Fruit fly (Drosophila melanogaster) whole organism, adult: Measurements from ENCODE around the gene Eip74EF.

ENCODE experiments used
- CG11617 ChIP-seq: fragments of 200-800 bp; sonication (Bioruptor generic); optimal IDR thresholded peaks from 2 replicates; lab custom pipeline; 2017; ENCODE audit warnings: mild to moderate bottlenecking, missing biosample characterization, missing genetic modification reagents, missing genetic modification characterization
- CG12768 ChIP-seq: fragments of 200-800 bp; sonication (Bioruptor generic); optimal IDR thresholded peaks from 2 replicates; lab custom pipeline; 2017; ENCODE audit warnings: missing biosample characterization, missing genetic modification characterization, mild to moderate bottlenecking, moderate library complexity, missing genetic modification reagents
- CG14711 ChIP-seq: fragments of 200-800 bp; sonication (Bioruptor generic); optimal IDR thresholded peaks from 2 replicates; lab custom pipeline; 2018; ENCODE audit warnings: missing biosample characterization, mild to moderate bottlenecking, missing genetic modification characterization, moderate library complexity
- CG1620 ChIP-seq: fragments of 200-800 bp; sonication (Bioruptor generic); optimal IDR thresholded peaks from 2 replicates; lab custom pipeline; 2016; ENCODE audit warnings: missing biosample characterization, missing genetic modification characterization
- CG33017 ChIP-seq: fragments of 200-800 bp; sonication (Bioruptor generic); optimal IDR thresholded peaks from 2 replicates; lab custom pipeline; 2018; ENCODE audit warnings: missing biosample characterization, mild to moderate bottlenecking, missing genetic modification characterization, moderate library complexity
- CG5204 ChIP-seq: fragments of 200-800 bp; sonication (Bioruptor generic); optimal IDR thresholded peaks from 2 replicates; lab custom pipeline; 2016; ENCODE audit warnings: missing biosample characterization, missing genetic modification characterization
- CG7045 ChIP-seq: fragments of 200-800 bp; sonication (Bioruptor generic); optimal IDR thresholded peaks from 2 replicates; lab custom pipeline; 2017; ENCODE audit warnings: missing biosample characterization, mild to moderate bottlenecking, missing genetic modification characterization
- CG7101 ChIP-seq: fragments of 200-800 bp; sonication (Bioruptor generic); optimal IDR thresholded peaks from 2 replicates; lab custom pipeline; 2018; ENCODE audit warnings: missing biosample characterization, mild to moderate bottlenecking, missing genetic modification characterization, moderate library complexity
- Clk ChIP-seq: fragments of 200-800 bp; sonication (Bioruptor generic); optimal IDR thresholded peaks from 2 replicates; lab custom pipeline; 2017; ENCODE audit warnings: missing biosample characterization, missing genetic modification characterization
- Crg-1 ChIP-seq: fragments of 200-800 bp; sonication (Bioruptor generic); optimal IDR thresholded peaks from 2 replicates; lab custom pipeline; 2016; ENCODE audit warnings: missing biosample characterization, missing genetic modification characterization
- Hr96 ChIP-seq: fragments of 200-800 bp; sonication (Bioruptor generic); optimal IDR thresholded peaks from 2 replicates; lab custom pipeline; 2016; ENCODE audit warnings: missing biosample characterization, missing genetic modification characterization
- Mnt ChIP-seq: fragments of 200-800 bp; sonication (Bioruptor generic); optimal IDR thresholded peaks from 2 replicates; lab custom pipeline; 2016; ENCODE audit warnings: missing biosample characterization, mild to moderate bottlenecking, missing genetic modification characterization
- bab1 ChIP-seq: fragments of 200-800 bp; sonication (Bioruptor generic); optimal IDR thresholded peaks from 3 replicates; lab custom pipeline; 2019; ENCODE audit warnings: missing biosample characterization, mild to moderate bottlenecking, missing genetic modification characterization, moderate library complexity
- cic ChIP-seq: fragments of 200-800 bp; sonication (Bioruptor generic); optimal IDR thresholded peaks from 2 replicates; lab custom pipeline; 2017; ENCODE audit warnings: missing biosample characterization, mild to moderate bottlenecking, missing genetic modification characterization, moderate library complexity
- cnc ChIP-seq, 2 experiments: fragments of >200 bp; optimal IDR thresholded peaks; 2 replicates each; lab custom pipeline; 2017
- kay ChIP-seq: fragments of 200-800 bp; sonication (Bioruptor generic); peaks from one replicate; lab custom pipeline; 2016; ENCODE audit warnings: missing biosample characterization, missing genetic modification characterization, borderline replicate concordance
- ovo ChIP-seq: fragments of 200-800 bp; sonication (Bioruptor generic); optimal IDR thresholded peaks from 2 replicates; lab custom pipeline; 2016; ENCODE audit warnings: missing biosample characterization, missing genetic modification characterization
- pad ChIP-seq: fragments of 200-800 bp; sonication (Bioruptor generic); optimal IDR thresholded peaks from 3 replicates; lab custom pipeline; 2017; ENCODE audit warnings: missing biosample characterization, missing genetic modification characterization, mild to moderate bottlenecking, moderate library complexity, missing genetic modification reagents
- tj ChIP-seq: fragments of 200-800 bp; sonication (Bioruptor generic); optimal IDR thresholded peaks from 3 replicates; lab custom pipeline; 2017; ENCODE audit warnings: missing biosample characterization, mild to moderate bottlenecking, missing genetic modification characterization, moderate library complexity
- toe ChIP-seq: fragments of 200-800 bp; sonication (Bioruptor generic); optimal IDR thresholded peaks from 2 replicates; lab custom pipeline; 2016; ENCODE audit warnings: missing biosample characterization, missing genetic modification characterization

Gene Eip74EF

DNA sequence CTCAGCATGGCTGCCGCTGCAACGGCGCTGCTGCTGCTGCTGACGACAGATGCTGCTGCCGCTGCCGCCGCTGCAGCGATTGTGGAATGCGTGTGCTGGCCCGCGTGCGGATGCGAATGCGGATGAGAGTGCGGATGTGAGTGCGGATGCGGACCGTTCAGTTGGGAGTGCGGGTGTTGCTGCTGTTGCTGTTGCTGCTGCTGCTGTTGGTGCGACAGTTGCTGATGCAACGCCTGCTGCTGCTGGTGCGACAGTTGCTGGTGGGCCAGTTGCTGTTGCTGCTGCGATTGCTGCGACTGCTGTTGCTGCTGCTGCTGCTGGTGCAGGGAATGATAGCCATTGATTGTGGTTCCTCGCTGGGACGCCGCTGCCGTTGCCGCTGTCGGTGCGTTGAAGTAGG, 56.9 kb downstream of the Eip74EF start:
- no peak for TF ChIP-seq ovo (GFP tag; lab: Kevin White, UChicago)

DNA sequence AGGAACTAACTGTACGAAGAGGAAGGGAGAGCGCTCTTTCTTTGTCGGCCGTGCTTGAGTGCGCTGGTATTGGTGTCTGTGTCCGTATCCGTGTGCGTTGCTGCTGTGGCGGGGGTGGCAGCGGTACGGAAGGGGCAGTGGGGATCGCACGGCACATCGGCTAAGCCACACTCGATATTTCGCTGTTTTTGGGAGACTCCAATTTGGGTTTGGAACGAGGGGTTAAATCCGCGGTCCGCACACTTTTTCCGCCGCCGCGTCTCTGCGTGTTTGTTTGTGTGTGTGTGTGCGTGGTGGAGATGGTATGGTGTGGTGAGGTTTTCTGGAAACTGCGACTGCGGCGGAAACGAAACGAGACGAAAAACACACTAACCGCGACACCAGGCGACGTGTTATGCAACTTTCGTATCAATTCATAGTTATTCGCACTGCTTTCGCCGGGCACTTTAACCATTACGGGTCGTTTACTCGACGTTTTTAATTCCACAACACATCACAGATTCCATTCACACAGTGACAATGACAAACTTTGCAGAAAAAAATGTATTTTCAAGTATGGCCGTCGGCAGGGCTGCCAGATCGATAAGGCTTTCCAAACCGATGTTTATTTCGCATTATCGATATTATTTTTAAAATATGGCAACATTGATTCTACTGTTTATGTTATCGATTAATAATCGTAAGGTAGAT, 61.8 kb downstream of the Eip74EF start, which contains the start of gene CycT:
Gene CycT, minus strand, starts transcription at position 574 of the 690 bp plus-strand sequence.
- TF ChIP-seq kay (GFP tag; lab: Kevin White, UChicago) = no peak
- TF ChIP-seq tj (GFP tag; lab: Kevin White, UChicago) = peak; percentile 82
- peak; percentile 72 for TF ChIP-seq bab1 (GFP tag; lab: Kevin White, UChicago)
- TF ChIP-seq cnc (optimal IDR thresholded peaks at IDR 0.05; lab: Kevin White, UChicago) = no peak
- no peak for TF ChIP-seq toe (GFP tag; lab: Kevin White, UChicago)
- peak; percentile 66 for TF ChIP-seq CG7101 (tag; lab: Kevin White, UChicago)
- peak; percentile 75 for TF ChIP-seq pad (GFP tag; lab: Kevin White, UChicago)
- TF ChIP-seq ovo (GFP tag; lab: Kevin White, UChicago) = peak; percentile 69
- peak; percentile 49 for TF ChIP-seq Mnt (GFP tag; lab: Kevin White, UChicago)
- TF ChIP-seq CG1620 = no peak
- TF ChIP-seq CG7045 (GFP tag; lab: Kevin White, UChicago) = peak; percentile 68
- peak; percentile 62 for TF ChIP-seq CG33017 (tag; lab: Kevin White, UChicago)
- peak; percentile 10 for TF ChIP-seq Clk (GFP tag; lab: Kevin White, UChicago)
- TF ChIP-seq CG11617 (GFP tag; lab: Kevin White, UChicago) = peak; percentile 85
- TF ChIP-seq CG5204 (GFP tag; lab: Kevin White, UChicago) = no peak
- peak; percentile 75 for TF ChIP-seq cic
- peak; percentile 25 for TF ChIP-seq CG14711 (tag; lab: Kevin White, UChicago)
- no peak for TF ChIP-seq Hr96 (GFP tag; lab: Kevin White, UChicago)
- TF ChIP-seq CG12768 = peak; percentile 78
- TF ChIP-seq Crg-1 (GFP tag; lab: Kevin White, UChicago) = peak; percentile 20

DNA sequence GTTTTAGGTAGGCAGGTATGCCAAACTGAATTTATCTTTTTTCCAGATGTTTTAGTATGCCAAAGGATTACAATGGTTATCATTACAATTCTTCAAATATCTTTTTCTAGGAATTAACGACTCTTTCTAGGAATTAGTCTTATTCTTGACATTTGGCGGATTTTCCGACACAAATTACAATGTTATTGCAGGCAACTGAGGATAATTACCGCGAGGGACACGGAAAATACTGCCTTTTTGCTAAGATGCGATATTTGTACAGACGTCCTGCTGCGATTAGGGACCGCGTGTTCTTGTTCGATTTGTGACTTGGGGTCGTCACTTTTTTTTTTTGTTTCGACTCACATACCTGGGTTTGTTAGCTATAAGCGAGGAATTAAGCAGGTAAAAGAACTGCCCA, 63.3 kb downstream of the Eip74EF start:
- no peak for TF ChIP-seq Mnt (GFP tag; lab: Kevin White, UChicago)

DNA sequence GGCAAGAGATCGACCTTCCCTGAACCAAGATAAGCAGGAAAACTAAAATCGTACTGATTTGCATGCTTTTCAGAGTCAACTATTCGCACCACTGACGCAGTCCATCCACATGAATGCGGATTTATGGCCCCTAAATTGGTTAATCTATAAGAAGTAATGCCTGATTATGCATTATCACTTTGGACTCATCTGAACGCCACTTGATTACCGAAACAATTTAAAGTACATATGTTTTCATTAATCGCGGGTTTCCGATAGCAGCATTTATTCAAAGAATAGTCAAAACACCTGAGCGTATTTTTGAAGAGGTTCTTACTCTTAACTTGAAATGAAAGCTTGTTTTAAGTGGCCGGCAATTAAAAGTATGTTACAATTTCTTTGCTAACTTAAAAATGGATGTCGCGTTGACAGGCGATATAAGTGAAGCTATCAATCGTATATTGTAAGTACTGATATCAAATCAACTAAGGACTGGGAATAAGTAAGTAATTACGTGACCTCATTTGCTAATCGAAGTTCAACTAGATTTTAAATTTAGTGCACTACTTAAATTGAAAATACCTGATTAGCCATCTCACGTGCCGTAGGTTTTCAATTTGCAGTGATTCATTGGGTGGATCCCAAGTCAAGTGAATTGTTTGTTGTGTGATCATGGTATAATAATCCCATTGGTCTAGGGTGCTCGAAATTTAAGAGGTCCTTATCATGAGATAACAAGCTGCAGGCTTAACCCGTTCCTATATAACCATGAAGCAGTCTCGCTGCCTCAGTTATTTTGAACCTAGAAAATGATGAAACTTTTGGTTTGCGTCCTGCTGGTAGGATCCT, 69.9 kb downstream of the Eip74EF start, which contains the start of the genes Jon74E and CG7542:
Gene Jon74E, minus strand, starts transcription at position 79 of the 828 bp plus-strand sequence.
Gene CG7542, plus strand, starts transcription at position 778 of the 828 bp plus-strand sequence.
- TF ChIP-seq tj (GFP tag; lab: Kevin White, UChicago) (no peak), pad (GFP tag; lab: Kevin White, UChicago) (no peak), Crg-1 (GFP tag; lab: Kevin White, UChicago) (no peak), CG1620 (no peak), Clk (GFP tag; lab: Kevin White, UChicago) (no peak), toe (GFP tag; lab: Kevin White, UChicago) (no peak), ovo (GFP tag; lab: Kevin White, UChicago) (no peak), cnc (optimal IDR thresholded peaks at IDR 0.05; lab: Kevin White, UChicago) (no peak), kay (GFP tag; lab: Kevin White, UChicago) (no peak)

DNA sequence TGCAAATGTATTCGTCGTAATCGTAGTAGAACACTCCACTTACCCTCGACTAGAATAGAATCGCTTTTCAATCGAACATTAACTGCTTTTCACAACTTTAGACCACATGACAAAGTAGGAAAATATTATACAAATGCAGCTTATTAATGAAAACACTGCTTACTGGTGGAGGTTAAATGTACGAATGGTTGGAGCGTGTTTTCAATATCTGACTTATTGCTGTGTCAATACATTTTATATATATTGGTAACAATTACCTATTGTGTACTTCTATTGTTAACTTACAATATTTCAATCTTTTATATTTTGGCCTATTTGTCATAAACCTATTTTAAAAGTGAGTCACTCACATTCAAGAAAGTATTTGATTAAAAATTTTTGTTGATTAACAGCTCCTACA, 79.1 kb downstream of the Eip74EF start:
- TF ChIP-seq Crg-1 (GFP tag; lab: Kevin White, UChicago) (no peak), kay (GFP tag; lab: Kevin White, UChicago) (peak; percentile 93), CG33017 (tag; lab: Kevin White, UChicago) (no peak), CG12768 (no peak), Hr96 (GFP tag; lab: Kevin White, UChicago) (no peak), tj (GFP tag; lab: Kevin White, UChicago) (no peak), CG7045 (GFP tag; lab: Kevin White, UChicago) (no peak), toe (GFP tag; lab: Kevin White, UChicago) (no peak), pad (GFP tag; lab: Kevin White, UChicago) (no peak), cic (peak; percentile 50), CG14711 (tag; lab: Kevin White, UChicago) (no peak), ovo (GFP tag; lab: Kevin White, UChicago) (no peak)

DNA sequence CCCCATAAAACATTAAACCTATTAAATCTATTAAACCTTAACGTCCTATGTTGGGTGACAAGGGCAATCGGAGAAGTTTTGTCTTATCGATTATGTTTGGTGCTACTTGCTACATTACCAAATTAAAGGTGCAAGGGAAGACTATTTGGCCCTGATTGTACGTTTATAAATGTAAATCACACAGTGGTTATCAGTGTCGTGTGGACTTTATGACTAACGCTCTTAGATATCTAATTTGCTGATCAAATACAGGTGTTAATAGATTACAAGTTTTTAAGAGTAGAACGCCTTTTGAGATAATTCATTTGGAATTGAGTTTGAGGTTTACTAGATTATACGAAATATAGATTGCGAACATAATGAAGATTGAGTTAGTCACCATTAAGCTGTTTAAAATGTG, 80.2 kb downstream of the Eip74EF start:
- TF ChIP-seq Hr96 (GFP tag; lab: Kevin White, UChicago) = no peak
- TF ChIP-seq cic = peak; percentile 4

DNA sequence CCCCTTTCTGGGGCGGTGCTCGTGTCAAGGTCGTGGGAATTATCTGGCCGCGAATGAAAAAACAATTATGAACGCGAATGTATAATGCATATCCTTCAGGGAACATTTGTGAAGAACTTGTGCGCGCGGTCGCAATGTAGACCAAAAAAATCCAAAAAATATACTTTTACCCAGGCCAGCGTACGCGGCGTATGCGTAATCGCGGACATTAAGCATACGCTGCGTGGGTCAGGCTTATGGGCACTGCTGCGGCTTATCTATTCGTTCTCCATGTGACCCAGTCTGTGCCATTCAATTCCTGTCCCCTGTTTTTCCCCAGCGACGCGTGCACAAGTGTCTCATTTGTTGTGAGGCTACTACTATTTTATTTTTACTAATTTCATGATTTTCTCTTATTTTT, 80.9 kb downstream of the Eip74EF start:
- TF ChIP-seq pad (GFP tag; lab: Kevin White, UChicago) = no peak
- no peak for TF ChIP-seq Hr96 (GFP tag; lab: Kevin White, UChicago)
- TF ChIP-seq kay (GFP tag; lab: Kevin White, UChicago) = no peak
- no peak for TF ChIP-seq toe (GFP tag; lab: Kevin White, UChicago)
- TF ChIP-seq CG1620 = no peak
- TF ChIP-seq Mnt (GFP tag; lab: Kevin White, UChicago) = no peak
- no peak for TF ChIP-seq CG7045 (GFP tag; lab: Kevin White, UChicago)
- no peak for TF ChIP-seq CG12768
- no peak for TF ChIP-seq CG14711 (tag; lab: Kevin White, UChicago)
- no peak for TF ChIP-seq CG33017 (tag; lab: Kevin White, UChicago)
- no peak for TF ChIP-seq CG5204 (GFP tag; lab: Kevin White, UChicago)
- TF ChIP-seq cnc (optimal IDR thresholded peaks at IDR 0.05; lab: Kevin White, UChicago) = no peak
- no peak for TF ChIP-seq Clk (GFP tag; lab: Kevin White, UChicago)
- no peak for TF ChIP-seq Crg-1 (GFP tag; lab: Kevin White, UChicago)
- no peak for TF ChIP-seq tj (GFP tag; lab: Kevin White, UChicago)
- no peak for TF ChIP-seq CG11617 (GFP tag; lab: Kevin White, UChicago)
- TF ChIP-seq CG7101 (tag; lab: Kevin White, UChicago) = no peak
- no peak for TF ChIP-seq bab1 (GFP tag; lab: Kevin White, UChicago)
- no peak for TF ChIP-seq cic
